Worm (Caenorhabditis elegans): ENCODE measurements around the gene pges-2.
A peak's percentile ranks its signal among the peaks of the same experiment; 100 is the strongest.

pges-2 gene

DNA sequence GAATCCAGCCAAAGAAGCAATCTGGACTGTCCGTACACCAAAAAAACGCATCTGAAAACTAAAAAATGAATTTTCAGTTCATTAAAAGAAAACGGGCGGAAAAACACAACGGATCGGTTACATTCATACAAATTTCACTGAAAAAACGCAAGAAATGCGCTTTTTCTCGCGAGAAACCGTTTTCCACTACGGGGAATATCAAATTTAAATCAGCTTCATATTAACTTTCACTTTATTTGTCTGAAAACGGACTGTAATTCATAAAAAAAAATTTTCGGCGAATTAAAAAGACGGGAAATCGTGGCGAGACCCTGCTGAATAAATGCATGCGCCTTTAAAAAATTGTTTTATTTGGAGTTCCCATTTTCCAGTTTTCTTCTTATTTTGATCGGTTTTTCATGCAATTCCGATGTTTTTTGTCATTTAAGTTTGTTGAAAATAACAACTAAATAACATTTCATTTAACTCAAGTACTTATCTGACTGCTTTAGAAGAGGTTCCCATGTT, at the start of gene pges-2:
Gene pges-2 (minus strand): TSS at position 51 of the 507 bp plus-strand sequence.
- TF ChIP-seq ref-1 (GFP tag; conservative IDR thresholded peaks at IDR 0.05) (no peak), ztf-23 (GFP tag; IDR thresholded peaks at IDR 0.05) (no peak), med-1 (GFP tag; optimal IDR thresholded peaks at IDR 0.05; ENCODE audit: insufficient read depth) (no peak), klf-2 (GFP tag; conservative IDR thresholded peaks at IDR 0.05) (no peak), flt-1 (GFP tag; IDR thresholded peaks at IDR 0.05) (no peak), ztf-29 (GFP tag; IDR thresholded peaks at IDR 0.05) (no peak), cog-1 (tag; optimal IDR thresholded peaks at IDR 0.05) (no peak), T22C8.4 (GFP tag; IDR thresholded peaks at IDR 0.05) (no peak), tab-1 (GFP tag; IDR thresholded peaks at IDR 0.05) (no peak)

DNA sequence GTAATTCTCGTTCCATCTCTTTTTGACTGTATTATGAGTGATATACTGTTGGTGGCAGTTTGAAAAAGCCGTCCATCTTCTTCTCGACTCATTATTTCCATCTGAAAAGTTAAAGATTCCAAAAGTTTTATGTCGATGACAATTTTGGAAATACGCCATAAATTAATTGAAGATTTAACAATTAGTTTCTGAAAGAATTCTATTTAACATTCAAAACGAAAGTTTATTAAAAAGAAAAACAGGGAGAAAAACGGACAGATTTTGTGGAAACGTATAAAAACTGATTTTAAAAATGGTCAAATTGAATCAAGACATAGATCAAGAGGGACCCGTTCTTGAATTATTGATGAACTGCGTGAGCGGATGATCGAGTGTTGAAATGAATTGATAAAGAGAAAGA, 46.2 kb upstream of the pges-2 start, which contains the start of gene R10H10.7:
Gene R10H10.7 (minus strand): TSS at position 101 of the 400 bp plus-strand sequence.
- TF ChIP-seq flt-1 (GFP tag; IDR thresholded peaks at IDR 0.05) (no peak), tab-1 (GFP tag; IDR thresholded peaks at IDR 0.05) (no peak), T22C8.4 (GFP tag; IDR thresholded peaks at IDR 0.05) (no peak)

DNA sequence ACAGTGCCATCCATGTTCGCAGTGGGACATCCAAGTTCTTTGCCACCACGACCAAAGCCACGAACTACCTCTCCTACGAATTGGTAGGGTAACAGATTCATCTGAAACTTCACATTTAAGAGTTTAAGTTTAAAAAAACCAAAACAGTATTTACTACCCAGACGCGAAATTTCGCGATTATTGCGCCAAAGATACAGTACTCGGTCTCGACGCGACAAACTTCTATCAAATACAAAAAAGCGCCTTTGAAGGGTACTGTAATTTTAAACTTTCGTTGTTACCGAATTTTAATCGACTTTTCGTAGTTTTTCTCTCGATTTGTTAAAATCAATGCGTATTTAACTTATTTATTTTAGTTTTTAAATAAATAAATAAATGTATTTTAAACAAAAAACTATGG, 41.8 kb upstream of the pges-2 start, which contains the start of gene rfk-1:
Gene rfk-1 (minus strand): TSS at position 101 of the 400 bp plus-strand sequence.
- TF ChIP-seq ztf-29 (GFP tag; IDR thresholded peaks at IDR 0.05) (no peak), flt-1 (GFP tag; IDR thresholded peaks at IDR 0.05) (no peak), ref-1 (GFP tag; conservative IDR thresholded peaks at IDR 0.05) (no peak), med-1 (GFP tag; optimal IDR thresholded peaks at IDR 0.05; ENCODE audit: insufficient read depth) (no peak), tab-1 (GFP tag; IDR thresholded peaks at IDR 0.05) (no peak), klf-2 (GFP tag; conservative IDR thresholded peaks at IDR 0.05) (no peak), ztf-23 (GFP tag; IDR thresholded peaks at IDR 0.05) (no peak), cog-1 (tag; optimal IDR thresholded peaks at IDR 0.05) (no peak), T22C8.4 (GFP tag; IDR thresholded peaks at IDR 0.05) (no peak)

ce11 chrIV:10403193-10404058, 35.8 kb upstream of the pges-2 start, which contains the start of gene gpa-7:
gpa-7 (plus strand) TSS chrIV:10404008.
- TF ChIP-seq flt-1 (GFP tag; IDR thresholded peaks at IDR 0.05) (no peak; the same call in 1 of the 2 replicates), cog-1 (tag; optimal IDR thresholded peaks at IDR 0.05) (peak; percentile 80)

DNA sequence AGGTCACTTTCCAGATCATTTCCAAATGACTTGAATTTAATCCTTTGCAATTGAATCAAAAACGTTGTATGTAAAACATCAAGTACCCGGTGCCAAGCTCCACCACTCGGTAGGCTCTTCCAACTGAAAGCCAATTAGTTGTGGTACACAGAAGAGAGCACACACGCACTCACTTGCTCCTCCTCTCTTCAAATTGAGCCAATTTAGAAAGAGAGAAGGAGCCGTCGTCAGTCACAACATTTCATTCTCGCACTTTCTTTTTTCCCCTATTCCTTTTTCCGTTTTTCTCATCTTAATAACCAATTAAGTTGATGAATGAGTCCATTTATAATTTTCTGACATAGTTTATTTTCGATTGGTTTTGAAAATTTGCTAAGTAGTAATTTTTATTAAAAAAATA, 30.7 kb upstream of the pges-2 start:
- TF ChIP-seq ztf-29 (GFP tag; IDR thresholded peaks at IDR 0.05): no peak
- TF ChIP-seq tab-1 (GFP tag; IDR thresholded peaks at IDR 0.05): no peak
- no peak for TF ChIP-seq flt-1 (GFP tag; IDR thresholded peaks at IDR 0.05)
- TF ChIP-seq klf-2 (GFP tag; conservative IDR thresholded peaks at IDR 0.05): no peak
- TF ChIP-seq med-1 (GFP tag; optimal IDR thresholded peaks at IDR 0.05; ENCODE audit: insufficient read depth): no peak
- TF ChIP-seq T22C8.4 (GFP tag; IDR thresholded peaks at IDR 0.05): no peak
- no peak for TF ChIP-seq ztf-23 (GFP tag; IDR thresholded peaks at IDR 0.05)
- no peak for TF ChIP-seq ref-1 (GFP tag; conservative IDR thresholded peaks at IDR 0.05)
- TF ChIP-seq cog-1 (tag; optimal IDR thresholded peaks at IDR 0.05): no peak

- TF ChIP-seq ztf-23 (GFP tag; IDR thresholded peaks at IDR 0.05) (no peak), med-1 (GFP tag; optimal IDR thresholded peaks at IDR 0.05; ENCODE audit: insufficient read depth) (no peak), T22C8.4 (GFP tag; IDR thresholded peaks at IDR 0.05) (no peak), cog-1 (tag; optimal IDR thresholded peaks at IDR 0.05) (no peak), flt-1 (GFP tag; IDR thresholded peaks at IDR 0.05) (no peak), ref-1 (GFP tag; conservative IDR thresholded peaks at IDR 0.05) (no peak)
Measured at ce11 chrIV:10396827-10397226, 29.2 kb upstream of the pges-2 start.

ce11 chrIV:10394858-10395257, 27.3 kb upstream of the pges-2 start, which contains the start of gene R10H10.4:
R10H10.4 (minus strand) TSS chrIV:10394958.
- TF ChIP-seq ref-1 (GFP tag; conservative IDR thresholded peaks at IDR 0.05) (no peak), tab-1 (GFP tag; IDR thresholded peaks at IDR 0.05) (no peak), med-1 (GFP tag; optimal IDR thresholded peaks at IDR 0.05; ENCODE audit: insufficient read depth) (no peak), T22C8.4 (GFP tag; IDR thresholded peaks at IDR 0.05) (no peak), klf-2 (GFP tag; conservative IDR thresholded peaks at IDR 0.05) (no peak), ztf-29 (GFP tag; IDR thresholded peaks at IDR 0.05) (no peak), flt-1 (GFP tag; IDR thresholded peaks at IDR 0.05) (no peak), ztf-23 (GFP tag; IDR thresholded peaks at IDR 0.05) (no peak), cog-1 (tag; optimal IDR thresholded peaks at IDR 0.05) (no peak)

ce11 chrIV:10391827-10392226, 24.2 kb upstream of the pges-2 start, which contains the start of gene spe-26:
spe-26 (minus strand) TSS chrIV:10391927.
- no peak for TF ChIP-seq cog-1 (tag; optimal IDR thresholded peaks at IDR 0.05)
- no peak for TF ChIP-seq flt-1 (GFP tag; IDR thresholded peaks at IDR 0.05)
- TF ChIP-seq klf-2 (GFP tag; conservative IDR thresholded peaks at IDR 0.05): no peak
- TF ChIP-seq ref-1 (GFP tag; conservative IDR thresholded peaks at IDR 0.05): no peak
- no peak for TF ChIP-seq ztf-23 (GFP tag; IDR thresholded peaks at IDR 0.05)
- no peak for TF ChIP-seq ztf-29 (GFP tag; IDR thresholded peaks at IDR 0.05)
- TF ChIP-seq T22C8.4 (GFP tag; IDR thresholded peaks at IDR 0.05): no peak

ce11 chrIV:10388263-10388662, 20.7 kb upstream of the pges-2 start, which contains the start of gene R10H10.3:
R10H10.3 (plus strand) TSS chrIV:10388505.
- TF ChIP-seq flt-1 (GFP tag; IDR thresholded peaks at IDR 0.05): no peak

- no peak for TF ChIP-seq klf-2 (GFP tag; conservative IDR thresholded peaks at IDR 0.05)
- TF ChIP-seq med-1 (GFP tag; optimal IDR thresholded peaks at IDR 0.05; ENCODE audit: insufficient read depth): no peak
Measured at ce11 chrIV:10387113-10387512, 19.5 kb upstream of the pges-2 start, which contains the start of gene nfu-1. nfu-1 (plus strand) TSS chrIV:10387413.
